Fruit fly (Drosophila melanogaster): Measurements from ENCODE around the gene CG18249.

The CG18249 gene

dm6 chr3R:8243720-8244119, 23.8 kb downstream of the CG18249 start, which contains the start of the genes CG9636, CG18749 and CG33722 (continued):
- TF ChIP-seq exex (tag; optimal IDR thresholded peaks at IDR 0.05) (peak; percentile 54), CG6813 (GFP tag; optimal IDR thresholded peaks at IDR 0.05) (no peak), Pdp1 (GFP tag; optimal IDR thresholded peaks at IDR 0.05) (peak; percentile 22 to 24), CG6654 (GFP tag; optimal IDR thresholded peaks at IDR 0.05) (no peak), repo (GFP tag; optimal IDR thresholded peaks at IDR 0.05) (no peak), CG1603 (tag; optimal IDR thresholded peaks at IDR 0.05) (peak; percentile 38), HHEX (GFP tag; optimal IDR thresholded peaks at IDR 0.05) (peak; percentile 44), Oaz (GFP tag; IDR thresholded peaks at IDR 0.05) (no peak), B-H2 (GFP tag; optimal IDR thresholded peaks at IDR 0.05) (peak; percentile 71), CG15011 (GFP tag; optimal IDR thresholded peaks at IDR 0.05) (peak; percentile 2), mirr (GFP tag; optimal IDR thresholded peaks at IDR 0.05) (peak; percentile 38), da (GFP tag; optimal IDR thresholded peaks at IDR 0.05) (no peak), Dip3 (GFP tag; optimal IDR thresholded peaks at IDR 0.05) (peak; percentile 20), CG10321 (GFP tag; IDR thresholded peaks at IDR 0.05) (no peak), H2.0 (GFP tag; IDR thresholded peaks at IDR 0.05) (peak; percentile 25; the same call in 1 of the 2 replicates), Ptx1 (GFP tag; IDR thresholded peaks at IDR 0.05) (peak; percentile 70), bsh (GFP tag; optimal IDR thresholded peaks at IDR 0.05) (peak in 1 of 2 experiments; percentile 73), pho (GFP tag; optimal IDR thresholded peaks at IDR 0.05) (peak; percentile 45), CG1792 (GFP tag; optimal IDR thresholded peaks at IDR 0.05) (no peak), knrl (GFP tag; IDR thresholded peaks at IDR 0.05; ENCODE audit: partially characterized antibody) (peak; percentile 94), Gsc (GFP tag; IDR thresholded peaks at IDR 0.05) (no peak), jumu (GFP tag; optimal IDR thresholded peaks at IDR 0.05) (no peak), grau (tag; optimal IDR thresholded peaks at IDR 0.05) (peak; percentile 71), wor (GFP tag; IDR thresholded peaks at IDR 0.05) (no peak), ERR (GFP tag; optimal IDR thresholded peaks at IDR 0.05) (no peak), Dfd (GFP tag; optimal IDR thresholded peaks at IDR 0.05) (no peak), jing (GFP tag; optimal IDR thresholded peaks at IDR 0.05) (no peak), CG4617 (GFP tag; optimal IDR thresholded peaks at IDR 0.05; ENCODE audit: borderline replicate concordance) (peak; percentile 73), insv (GFP tag; optimal IDR thresholded peaks at IDR 0.05) (peak in 1 of 2 experiments; percentile 16), odd (GFP tag; optimal IDR thresholded peaks at IDR 0.05) (peak; percentile 17), CG13123 (GFP tag; optimal IDR thresholded peaks at IDR 0.05) (peak; percentile 48), Fer2 (tag; optimal IDR thresholded peaks at IDR 0.05) (peak; percentile 35), CTCF (GFP tag; optimal IDR thresholded peaks at IDR 0.05) (peak; percentile 10), CG11723 (GFP tag; optimal IDR thresholded peaks at IDR 0.05) (peak; percentile 55), rib (GFP tag; IDR thresholded peaks at IDR 0.05) (peak; percentile 44; the same call in 1 of the 2 replicates), Hr51 (GFP tag; optimal IDR thresholded peaks at IDR 0.05) (peak; percentile 67 to 80), ase (GFP tag; IDR thresholded peaks at IDR 0.05) (no peak), slp2 (GFP tag; optimal IDR thresholded peaks at IDR 0.05) (peak; percentile 11), CG5245 (GFP tag; optimal IDR thresholded peaks at IDR 0.05) (peak; percentile 45), CG9876 (GFP tag; optimal IDR thresholded peaks at IDR 0.05) (no peak), CG15696 (tag; optimal IDR thresholded peaks at IDR 0.05) (peak; percentile 53), Sox102F (GFP tag; optimal IDR thresholded peaks at IDR 0.05) (peak; percentile 68), CG17912 (GFP tag; optimal IDR thresholded peaks at IDR 0.05) (no peak), sob (GFP tag; IDR thresholded peaks at IDR 0.05) (peak; percentile 76), dmrt99B (tag; optimal IDR thresholded peaks at IDR 0.05) (no peak), CG11247 (GFP tag; IDR thresholded peaks at IDR 0.05) (peak; percentile 61; the same call in 1 of the 2 replicates), CG3281 (GFP tag; optimal IDR thresholded peaks at IDR 0.05) (peak; percentile 60), Sox100B (GFP tag; optimal IDR thresholded peaks at IDR 0.05) (peak; percentile 70), CG9437 (GFP tag; optimal IDR thresholded peaks at IDR 0.05) (peak; percentile 76), mam (GFP tag; optimal IDR thresholded peaks at IDR 0.05) (peak; percentile 48), Spps (tag; optimal IDR thresholded peaks at IDR 0.05) (peak; percentile 64)
